Worm (Caenorhabditis elegans): ENCODE results near the gene C49C3.6.

The C49C3.6 gene

DNA sequence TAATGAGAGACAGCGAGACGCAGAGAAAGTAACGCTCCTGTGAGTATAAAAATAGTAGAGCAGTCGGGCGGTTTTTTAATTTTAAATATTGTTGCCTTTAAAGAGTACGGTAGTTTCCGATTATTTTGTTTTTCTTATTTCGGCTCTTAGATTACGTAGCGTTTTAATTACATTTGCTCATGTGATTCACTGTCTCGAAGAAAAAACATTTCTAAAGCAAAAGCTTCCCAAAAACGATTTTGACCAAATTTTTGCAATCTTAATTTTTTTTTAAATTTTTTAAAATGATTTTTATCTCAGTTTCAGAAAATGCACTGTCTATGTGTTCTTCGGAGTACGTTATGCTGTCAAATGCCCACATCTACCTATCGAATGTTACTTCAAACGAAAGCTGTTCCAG is 44.8 kb downstream of the C49C3.6 start, which contains the start of gene haf-1:
Gene haf-1 (plus strand): TSS at position 301 of the 400 bp plus-strand sequence.
- no peak for TF ChIP-seq sem-4 (tag; optimal IDR thresholded peaks at IDR 0.05)

DNA sequence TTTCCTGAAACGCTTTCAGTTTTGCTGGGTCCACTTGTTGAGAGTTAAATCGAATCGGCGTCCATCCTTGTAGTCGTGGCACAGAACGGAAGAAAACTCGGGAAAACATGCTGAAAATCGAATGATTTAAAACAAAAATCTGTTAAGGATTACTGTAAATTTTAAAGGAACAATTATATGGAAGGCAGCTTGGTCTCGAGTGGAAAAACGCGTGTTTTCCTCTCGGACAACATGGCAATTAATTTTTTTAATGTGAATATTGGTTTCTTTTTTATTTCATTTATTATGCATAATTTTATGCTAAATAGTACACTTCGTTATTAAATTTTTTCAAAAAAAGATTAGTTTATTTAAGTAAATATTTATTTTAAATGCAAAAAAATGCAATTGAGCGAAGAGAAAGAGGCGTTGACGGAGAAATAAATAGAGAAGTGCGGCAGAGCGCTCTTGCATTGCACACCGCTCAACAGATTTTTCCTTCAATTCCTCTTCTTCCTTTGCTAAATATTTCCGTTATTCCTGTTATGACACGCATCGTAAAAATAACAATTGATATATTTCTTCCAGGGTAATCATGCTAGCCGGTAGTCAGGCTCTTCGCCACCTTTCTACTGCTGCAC is 48.8 kb downstream of the C49C3.6 start, which contains the start of the genes C30H6.9 and dlat-2:
Gene C30H6.9 (minus strand): TSS at position 110 of the 620 bp plus-strand sequence.
Gene dlat-2 (plus strand): TSS at position 566 of the 620 bp plus-strand sequence.
- TF ChIP-seq ZK546.5 (tag; optimal IDR thresholded peaks at IDR 0.05), result no peak
- peak; percentile 60 for TF ChIP-seq C34F6.9 (tag; optimal IDR thresholded peaks at IDR 0.05)
- peak; percentile 11 for TF ChIP-seq fos-1 (tag; optimal IDR thresholded peaks at IDR 0.05)
- TF ChIP-seq lsy-2 (tag; optimal IDR thresholded peaks at IDR 0.05), result peak in 1 of 2 experiments; percentile 40
- peak; percentile 20 for TF ChIP-seq nhr-129 (tag; optimal IDR thresholded peaks at IDR 0.05)
- peak; percentile 60 for TF ChIP-seq unc-55 (GFP tag; optimal IDR thresholded peaks at IDR 0.05)
- TF ChIP-seq lin-13 (GFP tag; optimal IDR thresholded peaks at IDR 0.05), result peak; percentile 11
- no peak for TF ChIP-seq ceh-16 (tag; optimal IDR thresholded peaks at IDR 0.05)

DNA sequence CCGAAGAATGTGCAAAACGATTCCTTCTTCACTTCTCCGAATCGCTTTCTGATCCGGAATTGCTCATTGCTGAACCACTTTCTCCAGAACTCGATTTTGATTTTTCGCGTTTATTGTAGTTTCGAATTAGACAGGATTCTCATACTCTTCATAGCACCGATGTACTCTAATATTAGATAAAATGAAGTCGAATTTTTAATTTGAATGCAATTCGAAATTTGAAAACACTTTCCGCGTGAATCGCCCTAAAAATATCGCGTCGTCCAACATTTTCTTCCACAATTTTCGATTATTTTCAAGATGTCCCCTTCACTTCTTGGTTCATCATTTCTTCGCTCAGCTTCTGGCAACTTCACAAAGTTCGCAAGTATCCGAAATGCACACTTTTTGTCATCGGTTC is 50.7 kb downstream of the C49C3.6 start, which contains the start of gene C30H6.8:
Gene C30H6.8 (plus strand): TSS at position 301 of the 400 bp plus-strand sequence.
- TF ChIP-seq blmp-1 (tag; optimal IDR thresholded peaks at IDR 0.05; ENCODE audit: insufficient read depth) (no peak), ama-1 (optimal IDR thresholded peaks at IDR 0.05) (no peak), ztf-11 (tag; optimal IDR thresholded peaks at IDR 0.05) (no peak), lin-13 (GFP tag; optimal IDR thresholded peaks at IDR 0.05) (no peak), peb-1 (tag; optimal IDR thresholded peaks at IDR 0.05) (no peak), nhr-12 (tag; optimal IDR thresholded peaks at IDR 0.05) (no peak), mab-5 (tag; optimal IDR thresholded peaks at IDR 0.05) (no peak), ztf-4 (tag; optimal IDR thresholded peaks at IDR 0.05) (no peak)

All from whole organism, L2 larva.